Worm (Caenorhabditis elegans) whole organism, early embryonic: Measurements from ENCODE around the gene R03E9.2.

Source experiments
- B0310.2 ChIP-seq: sonication (generic microtip); optimal IDR thresholded peaks from 2 replicates; lab custom pipeline; 2016; ENCODE audit warnings: mild to moderate bottlenecking, missing genetic modification characterization, missing compliant biosample characterization
- F13C5.2 ChIP-seq: sonication (generic microtip); optimal IDR thresholded peaks from 2 replicates; lab custom pipeline; 2017; ENCODE audit warnings: mild to moderate bottlenecking, missing genetic modification characterization, inconsistent platforms, missing compliant biosample characterization
- aly-1 ChIP-seq: sonication (generic microtip); optimal IDR thresholded peaks from 2 replicates; lab custom pipeline; 2016; ENCODE audit warnings: missing genetic modification characterization, missing compliant biosample characterization
- ama-1 ChIP-seq: fragments of 150-350 bp; optimal IDR thresholded peaks from 2 replicates; lab custom pipeline; 2014
- ceh-13 ChIP-seq: fragments of 200-800 bp; sonication (Bioruptor generic); optimal IDR thresholded peaks from 2 replicates; lab custom pipeline; 2018; ENCODE audit warnings: mild to moderate bottlenecking, missing genetic modification characterization, missing compliant biosample characterization
- ceh-36 ChIP-seq: sonication (generic microtip); optimal IDR thresholded peaks from 2 replicates; lab custom pipeline; 2016; ENCODE audit warnings: missing genetic modification characterization, inconsistent platforms, missing compliant biosample characterization
- ets-7 ChIP-seq: sonication (generic microtip); optimal IDR thresholded peaks from 2 replicates; lab custom pipeline; 2016; ENCODE audit warnings: missing genotype, missing genetic modification characterization, missing compliant biosample characterization
- flt-1 ChIP-seq: fragments of 200-800 bp; sonication (Bioruptor generic); IDR thresholded peaks from 2 replicates; pipeline ENCODE4 v1.3.6; 2022; ENCODE audit warnings: missing genetic modification characterization, missing compliant biosample characterization
- hmbx-1 ChIP-seq: sonication (generic microtip); optimal IDR thresholded peaks from 2 replicates; lab custom pipeline; 2016; ENCODE audit warnings: mild to moderate bottlenecking, missing genetic modification characterization, missing compliant biosample characterization
- hmg-4 ChIP-seq: fragments of 200-800 bp; sonication (Bioruptor generic); optimal IDR thresholded peaks from 2 replicates; lab custom pipeline; 2018; ENCODE audit warnings: mild to moderate bottlenecking, missing genetic modification characterization, missing compliant biosample characterization
- hnd-1 ChIP-seq: sonication (generic microtip); optimal IDR thresholded peaks from 2 replicates; lab custom pipeline; 2016; ENCODE audit warnings: missing genetic modification characterization, missing compliant biosample characterization
- pes-1 ChIP-seq: fragments of 200-800 bp; sonication (Bioruptor generic); IDR thresholded peaks from 2 replicates; pipeline ENCODE4 v1.3.6; 2022; ENCODE audit warnings: missing genetic modification reagents, missing genetic modification characterization, missing compliant biosample characterization
- scrt-1 ChIP-seq: fragments of 200-800 bp; sonication (Bioruptor generic); IDR thresholded peaks from 2 replicates; pipeline ENCODE4 v1.3.6; 2022; ENCODE audit warnings: missing genetic modification characterization, missing compliant biosample characterization
- sea-1 ChIP-seq: fragments of 200-800 bp; sonication (Bioruptor generic); conservative IDR thresholded peaks from 2 replicates; pipeline ENCODE4 v1.3.6; 2022; ENCODE audit warnings: missing genetic modification characterization, missing compliant biosample characterization
- tbx-11 ChIP-seq: fragments of 200-800 bp; sonication (Bioruptor generic); IDR thresholded peaks from 2 replicates; pipeline ENCODE4 v1.3.6; 2022; ENCODE audit warnings: missing genetic modification characterization, missing compliant biosample characterization
- tbx-37 ChIP-seq: fragments of 200-800 bp; sonication (Bioruptor generic); conservative IDR thresholded peaks from 2 replicates; pipeline ENCODE4 v1.3.6; 2022; ENCODE audit warnings: missing genetic modification reagents, missing genetic modification characterization, missing compliant biosample characterization
- tra-4 ChIP-seq: sonication (generic microtip); optimal IDR thresholded peaks from 2 replicates; lab custom pipeline; 2017; ENCODE audit warnings: missing genetic modification characterization, missing compliant biosample characterization

Gene R03E9.2

ce11 chrX:6702249-6702648 is 30.9 kb downstream of the R03E9.2 start, which contains the start of gene acr-2:
Gene acr-2 (plus strand): TSS chrX:6702549.
- TF ChIP-seq scrt-1 (GFP tag; lab: Robert Waterston, UW) = 0 out of 2 replicates have a peak, but pooled peaks have one; percentile 15
- no peak for TF ChIP-seq ets-7 (tag; lab: Kevin White, UChicago)

- TF ChIP-seq hnd-1 (tag; lab: Kevin White, UChicago) (no peak), tbx-37 (GFP tag; lab: Robert Waterston, UW) (no peak), scrt-1 (GFP tag; lab: Robert Waterston, UW) (no peak), F13C5.2 (tag; lab: Kevin White, UChicago) (no peak), aly-1 (tag; lab: Kevin White, UChicago) (no peak), tra-4 (no peak), ets-7 (tag; lab: Kevin White, UChicago) (no peak)
These were observed 34.8 kb downstream of the R03E9.2 start, which contains the start of the genes F38B6.7 and F38B6.2 for ce11 chrX:6698267-6698666. Gene F38B6.7 (minus strand): TSS chrX:6698367. Gene F38B6.2 (plus strand): TSS chrX:6698533.

DNA sequence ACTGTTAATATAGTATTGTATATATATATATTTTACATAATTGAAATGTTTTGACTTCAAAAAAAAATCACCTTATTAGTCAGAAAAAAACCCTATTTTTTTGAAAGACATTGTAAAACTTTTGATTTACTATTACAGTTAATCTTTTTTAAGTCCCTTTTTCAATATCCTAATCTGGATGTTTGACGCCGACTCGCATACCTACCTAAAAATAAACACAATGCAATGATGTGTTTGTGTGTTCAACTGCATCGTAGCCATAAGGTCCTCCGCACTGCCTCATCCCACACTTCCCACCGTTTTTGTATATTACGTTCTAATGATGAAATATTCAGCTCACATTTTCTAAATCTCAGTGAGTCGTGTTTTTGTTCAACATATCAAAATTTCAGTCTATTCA is 39.8 kb downstream of the R03E9.2 start, which contains the start of gene F38B6.3:
F38B6.3 (plus strand) TSS at position 301 of the 400 bp plus-strand sequence.
- TF ChIP-seq flt-1 (no peak), ets-7 (tag; lab: Kevin White, UChicago) (no peak), sea-1 (GFP tag; lab: Robert Waterston, UW) (no peak), F13C5.2 (tag; lab: Kevin White, UChicago) (no peak), aly-1 (tag; lab: Kevin White, UChicago) (no peak), scrt-1 (GFP tag; lab: Robert Waterston, UW) (no peak), hmg-4 (GFP tag; lab: Kevin White, UChicago) (no peak), tra-4 (no peak), tbx-11 (GFP tag; lab: Robert Waterston, UW) (no peak), pes-1 (GFP tag; lab: Robert Waterston, UW) (no peak), ceh-13 (GFP tag; lab: Kevin White, UChicago) (no peak), ama-1 (lab: Kevin White, UChicago) (no peak), B0310.2 (tag; lab: Kevin White, UChicago) (no peak)

DNA sequence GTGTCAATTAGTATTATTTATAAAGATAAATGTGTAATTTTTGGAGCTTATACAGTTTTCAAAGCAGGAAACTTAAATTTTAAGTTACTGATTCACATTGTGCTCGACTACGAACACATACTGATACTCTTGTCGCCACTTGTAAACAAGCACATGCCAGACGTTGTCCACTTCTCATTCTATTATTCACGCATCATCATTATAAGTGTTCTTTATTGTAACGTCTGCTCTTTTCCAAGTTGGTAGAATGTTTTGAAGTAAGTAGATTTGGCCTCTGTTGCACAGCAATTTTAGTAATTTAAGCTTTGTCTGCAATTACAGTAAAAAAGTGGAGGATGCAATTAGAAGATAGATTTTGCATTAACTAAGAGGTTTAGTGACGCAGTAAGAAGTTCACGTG is 40.2 kb downstream of the R03E9.2 start:
- TF ChIP-seq ama-1 (lab: Kevin White, UChicago) (no peak), scrt-1 (GFP tag; lab: Robert Waterston, UW) (no peak), pes-1 (GFP tag; lab: Robert Waterston, UW) (no peak), hmg-4 (GFP tag; lab: Kevin White, UChicago) (no peak), tbx-37 (GFP tag; lab: Robert Waterston, UW) (no peak), B0310.2 (tag; lab: Kevin White, UChicago) (no peak), ets-7 (tag; lab: Kevin White, UChicago) (no peak), tbx-11 (GFP tag; lab: Robert Waterston, UW) (no peak), aly-1 (tag; lab: Kevin White, UChicago) (no peak), F13C5.2 (tag; lab: Kevin White, UChicago) (no peak), sea-1 (GFP tag; lab: Robert Waterston, UW) (no peak), tra-4 (no peak), flt-1 (no peak), ceh-36 (tag; lab: Kevin White, UChicago) (no peak), hmbx-1 (tag; lab: Kevin White, UChicago) (no peak), ceh-13 (GFP tag; lab: Kevin White, UChicago) (no peak), hnd-1 (tag; lab: Kevin White, UChicago) (no peak)

DNA sequence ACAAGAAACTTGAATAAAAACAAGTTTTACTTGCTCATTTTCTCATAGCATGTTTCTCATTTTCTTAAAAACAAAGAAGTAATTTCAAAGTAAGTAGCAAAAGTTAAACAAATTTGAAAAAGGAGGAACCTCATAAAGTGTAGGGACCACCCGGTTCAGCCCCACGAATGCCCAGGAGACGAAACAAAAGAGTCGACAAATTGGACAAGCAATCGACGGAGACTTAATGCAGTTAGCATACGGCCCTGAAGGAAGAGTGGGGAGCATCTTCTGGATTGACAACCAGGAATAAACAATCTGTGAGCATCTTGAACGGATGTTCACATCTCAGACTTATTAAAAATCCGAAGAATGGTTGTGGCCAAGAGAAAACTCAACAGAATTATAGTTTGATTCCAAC is 41.4 kb downstream of the R03E9.2 start:
- TF ChIP-seq hnd-1 (tag; lab: Kevin White, UChicago) (no peak), hmg-4 (GFP tag; lab: Kevin White, UChicago) (no peak), F13C5.2 (tag; lab: Kevin White, UChicago) (no peak), tbx-37 (GFP tag; lab: Robert Waterston, UW) (no peak), B0310.2 (tag; lab: Kevin White, UChicago) (no peak), pes-1 (GFP tag; lab: Robert Waterston, UW) (no peak), flt-1 (no peak), ceh-36 (tag; lab: Kevin White, UChicago) (no peak), tra-4 (no peak), hmbx-1 (tag; lab: Kevin White, UChicago) (no peak), ceh-13 (GFP tag; lab: Kevin White, UChicago) (no peak), ets-7 (tag; lab: Kevin White, UChicago) (no peak), ama-1 (lab: Kevin White, UChicago) (no peak), aly-1 (tag; lab: Kevin White, UChicago) (no peak), sea-1 (GFP tag; lab: Robert Waterston, UW) (no peak), scrt-1 (GFP tag; lab: Robert Waterston, UW) (no peak), tbx-11 (GFP tag; lab: Robert Waterston, UW) (no peak)

DNA sequence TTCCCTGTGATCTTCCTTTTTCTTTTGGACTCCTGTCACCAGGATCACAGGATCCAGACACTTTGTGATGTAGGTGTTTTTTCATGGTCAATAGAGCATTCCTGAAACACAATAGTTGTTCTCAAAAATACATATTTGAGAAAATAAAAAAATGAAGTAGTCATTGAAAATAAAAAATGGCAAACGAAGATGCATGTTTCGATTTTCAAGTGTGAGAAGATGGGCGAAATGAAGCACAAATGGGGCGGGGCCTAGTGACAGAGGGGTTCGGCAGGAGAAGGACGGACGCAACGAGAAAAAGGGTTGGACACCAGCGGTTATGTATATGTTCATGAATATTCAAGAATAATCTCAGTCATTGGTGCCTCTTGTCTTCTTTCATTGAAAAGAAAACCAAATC is 43.1 kb downstream of the R03E9.2 start, which contains the start of gene F38B6.6:
F38B6.6 (minus strand) TSS at position 101 of the 400 bp plus-strand sequence.
- TF ChIP-seq scrt-1 (GFP tag; lab: Robert Waterston, UW) (no peak), aly-1 (tag; lab: Kevin White, UChicago) (no peak), pes-1 (GFP tag; lab: Robert Waterston, UW) (no peak), tbx-37 (GFP tag; lab: Robert Waterston, UW) (no peak), hmbx-1 (tag; lab: Kevin White, UChicago) (no peak), hnd-1 (tag; lab: Kevin White, UChicago) (no peak), ceh-13 (GFP tag; lab: Kevin White, UChicago) (no peak), ama-1 (lab: Kevin White, UChicago) (no peak), ceh-36 (tag; lab: Kevin White, UChicago) (no peak), flt-1 (no peak), sea-1 (GFP tag; lab: Robert Waterston, UW) (no peak), ets-7 (tag; lab: Kevin White, UChicago) (no peak), F13C5.2 (tag; lab: Kevin White, UChicago) (no peak)
